Worm (Caenorhabditis elegans): ENCODE data around the gene F12A10.8.
A peak's percentile ranks its signal among the peaks of the same experiment; 100 is the strongest.

The F12A10.8 gene

ce11 chrII:5460911-5461310, 40.0 kb downstream of the F12A10.8 start:
- peak; percentile 16 for TF ChIP-seq cog-1 (tag; optimal IDR thresholded peaks at IDR 0.05)
- no peak for TF ChIP-seq tab-1 (GFP tag; IDR thresholded peaks at IDR 0.05)
- no peak for TF ChIP-seq ref-1 (GFP tag; conservative IDR thresholded peaks at IDR 0.05)
- peak; percentile 72 for TF ChIP-seq T22C8.4 (GFP tag; IDR thresholded peaks at IDR 0.05)
- no peak for TF ChIP-seq klf-2 (GFP tag; conservative IDR thresholded peaks at IDR 0.05)

ce11 chrII:5459534-5459933, 41.3 kb downstream of the F12A10.8 start:
- TF ChIP-seq klf-2 (GFP tag; conservative IDR thresholded peaks at IDR 0.05), result no peak

- TF ChIP-seq T22C8.4 (GFP tag; IDR thresholded peaks at IDR 0.05), result no peak
- TF ChIP-seq ztf-23 (GFP tag; IDR thresholded peaks at IDR 0.05), result no peak
- TF ChIP-seq med-1 (GFP tag; optimal IDR thresholded peaks at IDR 0.05; ENCODE audit: insufficient read depth), result no peak
- no peak for TF ChIP-seq flt-1 (GFP tag; IDR thresholded peaks at IDR 0.05)
- no peak for TF ChIP-seq ref-1 (GFP tag; conservative IDR thresholded peaks at IDR 0.05)
- no peak for TF ChIP-seq ztf-29 (GFP tag; IDR thresholded peaks at IDR 0.05)
- TF ChIP-seq tab-1 (GFP tag; IDR thresholded peaks at IDR 0.05), result no peak
- TF ChIP-seq cog-1 (tag; optimal IDR thresholded peaks at IDR 0.05), result no peak
- TF ChIP-seq klf-2 (GFP tag; conservative IDR thresholded peaks at IDR 0.05), result no peak
Measured at ce11 chrII:5458683-5459410, 42.0 kb downstream of the F12A10.8 start.

- TF ChIP-seq med-1 (GFP tag; optimal IDR thresholded peaks at IDR 0.05; ENCODE audit: insufficient read depth) (no peak), flt-1 (GFP tag; IDR thresholded peaks at IDR 0.05) (no peak), klf-2 (GFP tag; conservative IDR thresholded peaks at IDR 0.05) (no peak), ztf-23 (GFP tag; IDR thresholded peaks at IDR 0.05) (no peak), ztf-29 (GFP tag; IDR thresholded peaks at IDR 0.05) (no peak), cog-1 (tag; optimal IDR thresholded peaks at IDR 0.05) (no peak), tab-1 (GFP tag; IDR thresholded peaks at IDR 0.05) (no peak), T22C8.4 (GFP tag; IDR thresholded peaks at IDR 0.05) (no peak), ref-1 (GFP tag; conservative IDR thresholded peaks at IDR 0.05) (no peak)
Measured at ce11 chrII:5455650-5456355, 45.1 kb downstream of the F12A10.8 start, which contains the start of gene daz-1. TSS of gene daz-1 (plus strand) at chrII:5456305.

- TF ChIP-seq tab-1 (GFP tag; IDR thresholded peaks at IDR 0.05) (no peak), flt-1 (GFP tag; IDR thresholded peaks at IDR 0.05) (no peak), ref-1 (GFP tag; conservative IDR thresholded peaks at IDR 0.05) (no peak), ztf-23 (GFP tag; IDR thresholded peaks at IDR 0.05) (no peak), ztf-29 (GFP tag; IDR thresholded peaks at IDR 0.05) (no peak), med-1 (GFP tag; optimal IDR thresholded peaks at IDR 0.05; ENCODE audit: insufficient read depth) (no peak), cog-1 (tag; optimal IDR thresholded peaks at IDR 0.05) (no peak), klf-2 (GFP tag; conservative IDR thresholded peaks at IDR 0.05) (no peak), T22C8.4 (GFP tag; IDR thresholded peaks at IDR 0.05) (no peak)
Measured at ce11 chrII:5453547-5453946, 47.3 kb downstream of the F12A10.8 start, which contains the start of gene dhs-5. TSS of gene dhs-5 (plus strand) at chrII:5453847.

ce11 chrII:5451278-5451677, 49.6 kb downstream of the F12A10.8 start:
- TF ChIP-seq klf-2 (GFP tag; conservative IDR thresholded peaks at IDR 0.05), result no peak
- TF ChIP-seq med-1 (GFP tag; optimal IDR thresholded peaks at IDR 0.05; ENCODE audit: insufficient read depth), result no peak

ce11 chrII:5449620-5450019, 51.2 kb downstream of the F12A10.8 start:
- no peak for TF ChIP-seq cog-1 (tag; optimal IDR thresholded peaks at IDR 0.05)
- TF ChIP-seq T22C8.4 (GFP tag; IDR thresholded peaks at IDR 0.05), result no peak
- TF ChIP-seq tab-1 (GFP tag; IDR thresholded peaks at IDR 0.05), result no peak
- TF ChIP-seq med-1 (GFP tag; optimal IDR thresholded peaks at IDR 0.05; ENCODE audit: insufficient read depth), result no peak
- no peak for TF ChIP-seq flt-1 (GFP tag; IDR thresholded peaks at IDR 0.05)
- TF ChIP-seq ref-1 (GFP tag; conservative IDR thresholded peaks at IDR 0.05), result no peak
- TF ChIP-seq ztf-23 (GFP tag; IDR thresholded peaks at IDR 0.05), result no peak
- no peak for TF ChIP-seq ztf-29 (GFP tag; IDR thresholded peaks at IDR 0.05)
- TF ChIP-seq klf-2 (GFP tag; conservative IDR thresholded peaks at IDR 0.05), result no peak

- no peak for TF ChIP-seq klf-2 (GFP tag; conservative IDR thresholded peaks at IDR 0.05)
- no peak for TF ChIP-seq ref-1 (GFP tag; conservative IDR thresholded peaks at IDR 0.05)
- no peak for TF ChIP-seq cog-1 (tag; optimal IDR thresholded peaks at IDR 0.05)
- TF ChIP-seq tab-1 (GFP tag; IDR thresholded peaks at IDR 0.05), result no peak
- TF ChIP-seq ztf-29 (GFP tag; IDR thresholded peaks at IDR 0.05), result no peak
- no peak for TF ChIP-seq med-1 (GFP tag; optimal IDR thresholded peaks at IDR 0.05; ENCODE audit: insufficient read depth)
- TF ChIP-seq flt-1 (GFP tag; IDR thresholded peaks at IDR 0.05), result no peak
- no peak for TF ChIP-seq T22C8.4 (GFP tag; IDR thresholded peaks at IDR 0.05)
- TF ChIP-seq ztf-23 (GFP tag; IDR thresholded peaks at IDR 0.05), result no peak
Measured at ce11 chrII:5449219-5449618, 51.6 kb downstream of the F12A10.8 start.

Measured in whole organism, midembryonic.